Worm (Caenorhabditis elegans) whole organism, L4 larva: ENCODE results near the gene clec-125.

Experiments used
- F49E8.2 ChIP-seq: sonication (generic microtip); optimal IDR thresholded peaks from 2 replicates; lab custom pipeline; 2016; ENCODE audit warnings: missing compliant biosample characterization, mild to moderate bottlenecking, missing genetic modification characterization, borderline replicate concordance
- R02D3.7 ChIP-seq: fragments of 150-350 bp; sonication (generic microtip); optimal IDR thresholded peaks from 3 replicates; lab custom pipeline; 2014; ENCODE audit warnings: missing biosample characterization, missing genetic modification characterization
- ZK337.2 ChIP-seq: fragments of 200-800 bp; sonication (Bioruptor generic); IDR thresholded peaks from 2 replicates; pipeline ENCODE4 v1.3.6; 2022; ENCODE audit warnings: missing genetic modification reagents, missing genetic modification characterization, missing compliant biosample characterization
- ZK546.5 ChIP-seq, 2 experiments: sonication (generic microtip); optimal IDR thresholded peaks; 2 replicates each; lab custom pipeline; 2017; ENCODE audit warnings: missing biosample characterization in 2 of 2, missing genetic modification characterization in 2 of 2
- aha-1 ChIP-seq: fragments of 150-350 bp; peaks from one replicate; lab custom pipeline; 2014; ENCODE audit warnings: missing biosample characterization, missing genetic modification characterization
- attf-4 ChIP-seq: sonication (generic microtip); optimal IDR thresholded peaks from 3 replicates; lab custom pipeline; 2017; ENCODE audit warnings: missing biosample characterization, missing genetic modification characterization
- ceh-32 ChIP-seq: sonication (generic microtip); optimal IDR thresholded peaks from 2 replicates; lab custom pipeline; 2016; ENCODE audit warnings: mild to moderate bottlenecking, missing genetic modification characterization, missing compliant biosample characterization; ENCODE audit not compliant: poor library complexity
- ceh-44 ChIP-seq: fragments of 200-800 bp; sonication (Bioruptor generic); IDR thresholded peaks from 2 replicates; pipeline ENCODE4 v1.3.6; 2022; ENCODE audit warnings: missing genetic modification reagents, missing genetic modification characterization, missing compliant biosample characterization
- ces-1 ChIP-seq: fragments of 150-350 bp; sonication (generic microtip); optimal IDR thresholded peaks from 4 replicates; lab custom pipeline; 2014; ENCODE audit warnings: missing biosample characterization, missing genetic modification reagents, missing genetic modification characterization
- cey-2 ChIP-seq: sonication (generic microtip); optimal IDR thresholded peaks from 3 replicates; lab custom pipeline; 2017; ENCODE audit warnings: missing genetic modification characterization, mild to moderate bottlenecking, missing compliant biosample characterization, antibody characterized with exemption, borderline replicate concordance; ENCODE audit not compliant: insufficient read depth
- ctbp-1 ChIP-seq: fragments of 200-800 bp; sonication (Bioruptor generic); IDR thresholded peaks from 2 replicates; pipeline ENCODE4 v1.3.6; 2022; ENCODE audit warnings: missing genetic modification reagents, missing genetic modification characterization, missing compliant biosample characterization
- daf-16 ChIP-seq, 3 experiments: sonication (generic microtip); optimal IDR thresholded peaks; 2 replicates each; lab custom pipeline; 2016 to 2017; ENCODE audit warnings: missing genetic modification characterization in 3 of 3, missing genetic modification reagents in 3 of 3, mild to moderate bottlenecking in 2 of 3, missing compliant biosample characterization in 2 of 3, missing biosample characterization in 1 of 3, moderate library complexity in 1 of 3
- daf-19 ChIP-seq: fragments of 200-800 bp; sonication (Bioruptor generic); conservative IDR thresholded peaks from 2 replicates; pipeline ENCODE4 v1.3.6; 2022; ENCODE audit warnings: missing genetic modification characterization, missing compliant biosample characterization
- dmd-6 ChIP-seq: fragments of 200-800 bp; sonication (Bioruptor generic); IDR thresholded peaks from 2 replicates; pipeline ENCODE4 v1.3.6; 2022; ENCODE audit warnings: missing genetic modification reagents, missing genetic modification characterization, missing compliant biosample characterization
- dmd-8 ChIP-seq: fragments of 200-800 bp; sonication (Bioruptor generic); IDR thresholded peaks from 2 replicates; pipeline ENCODE4 v1.3.6; 2022; ENCODE audit warnings: missing genetic modification characterization, missing compliant biosample characterization
- dmd-9 ChIP-seq: fragments of 200-800 bp; sonication (Bioruptor generic); IDR thresholded peaks from 2 replicates; pipeline ENCODE4 v1.3.6; 2022; ENCODE audit warnings: missing genetic modification reagents, missing genetic modification characterization, missing compliant biosample characterization
- dpl-1 ChIP-seq: fragments of 150-350 bp; optimal IDR thresholded peaks from 2 replicates; lab custom pipeline; 2014; ENCODE audit warnings: missing biosample characterization, missing genetic modification reagents, missing genetic modification characterization
- fkh-10 ChIP-seq: fragments of 150-350 bp; optimal IDR thresholded peaks from 2 replicates; lab custom pipeline; 2014; ENCODE audit warnings: missing biosample characterization, missing genetic modification reagents, missing genetic modification characterization
- fos-1 ChIP-seq: fragments of 150-350 bp; optimal IDR thresholded peaks from 2 replicates; lab custom pipeline; 2014; ENCODE audit warnings: missing biosample characterization, missing genetic modification characterization
- gei-8 ChIP-seq: fragments of 200-800 bp; sonication (Bioruptor generic); optimal IDR thresholded peaks from 2 replicates; lab custom pipeline; 2018; ENCODE audit warnings: mild to moderate bottlenecking, missing genetic modification characterization, missing compliant biosample characterization
- hif-1 ChIP-seq, 2 experiments: sonication (generic microtip); optimal IDR thresholded peaks; 2 replicates each; lab custom pipeline; 2016 to 2017; ENCODE audit warnings: missing compliant biosample characterization in 2 of 2, missing genetic modification characterization in 2 of 2, missing genetic modification reagents in 2 of 2, missing genotype in 2 of 2, mild to moderate bottlenecking in 1 of 2
- hlh-11 ChIP-seq: fragments of 200-800 bp; sonication (Bioruptor generic); optimal IDR thresholded peaks from 2 replicates; lab custom pipeline; 2018; ENCODE audit warnings: mild to moderate bottlenecking, missing genetic modification characterization, missing compliant biosample characterization
- lin-29 ChIP-seq: fragments of 200-800 bp; sonication (Bioruptor generic); IDR thresholded peaks from 2 replicates; pipeline ENCODE4 v1.3.6; 2022; ENCODE audit warnings: missing genetic modification reagents, missing genetic modification characterization, missing compliant biosample characterization
- lin-38 ChIP-seq: fragments of 200-800 bp; sonication (Bioruptor generic); IDR thresholded peaks from 2 replicates; pipeline ENCODE4 v1.3.6; 2022; ENCODE audit warnings: missing genetic modification reagents, missing genetic modification characterization, missing compliant biosample characterization
- lin-39 ChIP-seq: fragments of 150-350 bp; optimal IDR thresholded peaks from 2 replicates; lab custom pipeline; 2014; ENCODE audit warnings: missing biosample characterization, missing genetic modification reagents, missing genetic modification characterization
- madf-9 ChIP-seq: fragments of 200-800 bp; sonication (Bioruptor generic); conservative IDR thresholded peaks from 2 replicates; pipeline ENCODE4 v1.3.6; 2022; ENCODE audit warnings: missing genetic modification reagents, missing genetic modification characterization, missing compliant biosample characterization
- mdl-1 ChIP-seq, 2 experiments: fragments of 150-350 bp in 1 of 2; sonication (generic microtip) in 1 of 2; optimal IDR thresholded peaks; 2 replicates each; lab custom pipeline; 2014 to 2017; ENCODE audit warnings: missing biosample characterization in 2 of 2, missing genetic modification characterization in 2 of 2
- mes-2 ChIP-seq: sonication (generic microtip); optimal IDR thresholded peaks from 2 replicates; lab custom pipeline; 2016; ENCODE audit warnings: missing genotype, mild to moderate bottlenecking, missing genetic modification characterization, missing compliant biosample characterization; ENCODE audit not compliant: poor library complexity, severe bottlenecking
- nhr-11 ChIP-seq: fragments of 150-350 bp; optimal IDR thresholded peaks from 2 replicates; lab custom pipeline; 2014; ENCODE audit warnings: missing biosample characterization, missing genetic modification characterization
- nhr-111 ChIP-seq: fragments of 200-800 bp; sonication (Bioruptor generic); optimal IDR thresholded peaks from 2 replicates; lab custom pipeline; 2018; ENCODE audit warnings: mild to moderate bottlenecking, missing genetic modification characterization, missing compliant biosample characterization
- nhr-237 ChIP-seq: sonication (generic microtip); optimal IDR thresholded peaks from 2 replicates; lab custom pipeline; 2017; ENCODE audit warnings: missing biosample characterization, missing genetic modification characterization
- nhr-28 ChIP-seq: fragments of 150-350 bp; optimal IDR thresholded peaks from 2 replicates; lab custom pipeline; 2014; ENCODE audit warnings: missing biosample characterization, missing genetic modification characterization
- php-3 ChIP-seq: fragments of 200-800 bp; sonication (Bioruptor generic); IDR thresholded peaks from 2 replicates; pipeline ENCODE4 v1.3.6; 2022; ENCODE audit warnings: missing genetic modification reagents, missing genetic modification characterization, missing compliant biosample characterization
- rbr-2 ChIP-seq: sonication (generic microtip); optimal IDR thresholded peaks from 2 replicates; lab custom pipeline; 2016; ENCODE audit warnings: missing genotype, missing genetic modification characterization, missing compliant biosample characterization
- snpc-1.2 ChIP-seq: fragments of 200-800 bp; sonication (Bioruptor generic); IDR thresholded peaks from 2 replicates; pipeline ENCODE4 v1.3.6; 2022; ENCODE audit warnings: missing genetic modification reagents, missing genetic modification characterization, missing compliant biosample characterization
- tra-1 ChIP-seq: fragments of 200-800 bp; sonication (Bioruptor generic); IDR thresholded peaks from 2 replicates; pipeline ENCODE4 v1.3.6; 2022; ENCODE audit warnings: missing genetic modification reagents, missing genetic modification characterization, missing compliant biosample characterization
- unc-130 ChIP-seq: sonication (generic microtip); optimal IDR thresholded peaks from 2 replicates; lab custom pipeline; 2016; ENCODE audit warnings: missing genetic modification reagents, missing genetic modification characterization, missing compliant biosample characterization
- unc-62 ChIP-seq, 3 experiments: fragments of 150-350 bp in 1 of 3; sonication (generic microtip); optimal IDR thresholded peaks in 2 of 3; peaks in 1 of 3; 1 replicate in 1 of 3; 2 replicates in 2 of 3; lab custom pipeline; 2014 to 2017; ENCODE audit warnings: missing biosample characterization in 3 of 3, missing genetic modification characterization in 3 of 3, missing genetic modification reagents in 3 of 3, missing genotype in 1 of 3
- zag-1 ChIP-seq: fragments of 150-350 bp; optimal IDR thresholded peaks from 2 replicates; lab custom pipeline; 2014; ENCODE audit warnings: missing biosample characterization, missing genetic modification characterization
- zfp-3 ChIP-seq: fragments of 200-800 bp; sonication (Bioruptor generic); conservative IDR thresholded peaks from 2 replicates; pipeline ENCODE4 v1.3.6; 2022; ENCODE audit warnings: missing genetic modification reagents, missing genetic modification characterization, missing compliant biosample characterization
- zip-2 ChIP-seq: fragments of 150-350 bp; optimal IDR thresholded peaks from 2 replicates; lab custom pipeline; 2014; ENCODE audit warnings: missing biosample characterization, missing genetic modification characterization
- ztf-11 ChIP-seq: fragments of 150-350 bp; optimal IDR thresholded peaks from 2 replicates; lab custom pipeline; 2014; ENCODE audit warnings: missing biosample characterization, missing genetic modification characterization

Gene clec-125

ce11 chrII:3473744-3474143, 42.1 kb upstream of the clec-125 start, which contains the start of gene sdz-32:
sdz-32 (plus strand) TSS chrII:3474044.
- TF ChIP-seq tra-1 (GFP tag; lab: Robert Waterston, UW) (no peak), ztf-11 (tag; lab: Kevin White, UChicago) (no peak), gei-8 (GFP tag; lab: Kevin White, UChicago) (no peak), cey-2 (tag; lab: Kevin White, UChicago) (no peak), daf-19 (GFP tag; lab: Robert Waterston, UW) (no peak), ceh-32 (tag; lab: Kevin White, UChicago) (no peak), F49E8.2 (tag; lab: Kevin White, UChicago) (no peak), nhr-237 (no peak)

ce11 chrII:3476536-3476935, 39.3 kb upstream of the clec-125 start:
- TF ChIP-seq zip-2 (tag; lab: Kevin White, UChicago), result no peak
- no peak for TF ChIP-seq lin-29 (GFP tag; lab: Robert Waterston, UW)
- no peak for TF ChIP-seq ctbp-1 (GFP tag; lab: Robert Waterston, UW)
- TF ChIP-seq attf-4 (tag; lab: Kevin White, UChicago), result no peak
- TF ChIP-seq ZK546.5 (tag; optimal IDR thresholded peaks at IDR 0.05; lab: Kevin White, UChicago), result no peak
- TF ChIP-seq nhr-28 (tag; lab: Kevin White, UChicago), result no peak
- no peak for TF ChIP-seq zfp-3 (GFP tag; lab: Robert Waterston, UW)

DNA sequence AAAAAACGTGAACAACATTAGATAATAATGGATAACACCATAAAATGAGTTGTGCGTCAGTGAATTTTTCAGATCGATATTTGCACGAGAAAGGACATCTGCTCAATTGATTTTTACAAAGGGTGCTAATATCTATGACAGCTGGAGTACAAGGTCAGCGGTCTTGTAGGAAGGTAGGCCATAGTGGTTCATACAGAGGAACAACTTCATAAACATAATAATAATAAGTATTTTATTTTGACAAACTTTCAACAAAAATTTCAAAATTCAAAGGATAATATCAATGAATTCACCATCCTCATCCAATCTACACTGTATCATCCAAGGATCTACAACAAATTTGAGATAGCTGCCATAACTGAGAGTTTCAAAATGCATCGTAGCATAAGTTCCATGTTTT, 38.6 kb upstream of the clec-125 start, which contains the start of gene fbxb-104:
TSS of gene fbxb-104 (minus strand) at position 101 of the 400 bp plus-strand sequence.
- TF ChIP-seq daf-16 (GFP tag; optimal IDR thresholded peaks at IDR 0.05; lab: Kevin White, UChicago) (no peak), daf-16 (tag; optimal IDR thresholded peaks at IDR 0.05; lab: Kevin White, UChicago) (no peak), unc-62 (GFP tag; optimal IDR thresholded peaks at IDR 0.05 in 1 of 2; lab: Kevin White, UChicago) (peak in 1 of 2 experiments; percentile 9), unc-62 (tag; optimal IDR thresholded peaks at IDR 0.05; lab: Kevin White, UChicago) (no peak)

ce11 chrII:3481584-3481983, 34.2 kb upstream of the clec-125 start, which contains the start of gene Y49F6B.8:
Y49F6B.8 (minus strand) TSS chrII:3481684.
- TF ChIP-seq zag-1, result no peak
- TF ChIP-seq gei-8 (GFP tag; lab: Kevin White, UChicago), result no peak
- TF ChIP-seq daf-16 (GFP tag; optimal IDR thresholded peaks at IDR 0.05; lab: Kevin White, UChicago), result no peak
- no peak for TF ChIP-seq daf-16 (tag; optimal IDR thresholded peaks at IDR 0.05; lab: Kevin White, UChicago)
- no peak for TF ChIP-seq ceh-44
- TF ChIP-seq dmd-8, result no peak
- no peak for TF ChIP-seq hlh-11 (tag; lab: Kevin White, UChicago)
- TF ChIP-seq, all 104 proteins: peak for 0

DNA sequence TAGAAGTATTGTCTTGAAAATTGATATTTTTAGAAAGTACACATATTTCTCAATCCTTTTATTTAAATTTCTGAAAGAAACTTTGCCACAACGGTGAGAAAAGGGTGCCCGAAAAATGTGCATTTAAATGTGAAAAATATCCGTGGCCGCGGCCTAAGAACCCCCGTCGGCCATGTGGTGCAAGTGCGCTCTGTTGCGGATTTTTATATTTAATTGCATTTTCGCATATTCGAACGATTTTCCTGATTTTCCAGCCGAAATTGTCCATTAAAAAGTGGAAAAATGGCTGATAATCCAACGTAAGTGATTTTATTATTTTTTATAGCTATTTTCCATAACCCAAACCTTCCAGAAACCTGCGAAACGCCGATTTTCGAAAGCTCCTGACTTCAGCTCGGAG, 33.6 kb upstream of the clec-125 start, which contains the start of gene smu-2:
TSS of gene smu-2 (plus strand) at position 178 of the 400 bp plus-strand sequence.
- TF ChIP-seq rbr-2 (tag; lab: Kevin White, UChicago) (peak; percentile 43), lin-39 (tag; lab: Kevin White, UChicago) (no peak), snpc-1.2 (GFP tag; lab: Robert Waterston, UW) (no peak), lin-38 (GFP tag; lab: Robert Waterston, UW) (peak; percentile 97), dmd-6 (GFP tag; lab: Robert Waterston, UW) (peak; percentile 31), ZK337.2 (GFP tag; lab: Robert Waterston, UW) (peak; percentile 74; the same call in 1 of the 2 replicates), php-3 (GFP tag; lab: Robert Waterston, UW) (0 out of 2 replicates have a peak, but pooled peaks have one; percentile 43), unc-130 (GFP tag; lab: Kevin White, UChicago) (peak; percentile 89), R02D3.7 (tag; lab: Kevin White, UChicago) (no peak), nhr-111 (GFP tag; lab: Kevin White, UChicago) (no peak), ces-1 (GFP tag; lab: Kevin White, UChicago) (peak; percentile 74), fos-1 (no peak), dpl-1 (GFP tag; lab: Kevin White, UChicago) (peak; percentile 62), madf-9 (GFP tag; lab: Robert Waterston, UW) (peak; percentile 64), nhr-11 (tag; lab: Kevin White, UChicago) (peak; percentile 11), mes-2 (tag; lab: Kevin White, UChicago) (peak; percentile 97), ZK546.5 (tag; optimal IDR thresholded peaks at IDR 0.05; lab: Kevin White, UChicago) (no peak), dmd-9 (GFP tag; lab: Robert Waterston, UW) (peak; percentile 54; the same call in 1 of the 2 replicates), hif-1 (tag; optimal IDR thresholded peaks at IDR 0.05; lab: Kevin White, UChicago) (peak in 1 of 2 experiments; percentile 81), fkh-10 (GFP tag; lab: Kevin White, UChicago) (peak; percentile 28), nhr-28 (tag; lab: Kevin White, UChicago) (peak; percentile 71), aha-1 (peak; percentile 95), mdl-1 (tag; optimal IDR thresholded peaks at IDR 0.05; lab: Kevin White, UChicago) (no peak)
